Worm (Caenorhabditis elegans) whole organism, L4 larva: Measurements from ENCODE around the gene C51E3.10.
A peak's percentile ranks its signal among the peaks of the same experiment; 100 is the strongest.

Source experiments
- D1046.2 ChIP-seq: fragments of 200-800 bp; sonication (Bioruptor generic); IDR thresholded peaks from 2 replicates; pipeline ENCODE4 v1.3.6; 2022; ENCODE audit warnings: missing genetic modification characterization, missing compliant biosample characterization
- F10B5.3 ChIP-seq: sonication (generic microtip); optimal IDR thresholded peaks from 2 replicates; lab custom pipeline; 2016; ENCODE audit warnings: mild to moderate bottlenecking, missing genetic modification characterization, missing compliant biosample characterization
- F26F4.8 ChIP-seq: fragments of 200-800 bp; sonication (Bioruptor generic); conservative IDR thresholded peaks from 2 replicates; pipeline ENCODE4 v1.3.6; 2022; ENCODE audit warnings: missing genetic modification characterization, missing compliant biosample characterization
- F49E8.2 ChIP-seq: sonication (generic microtip); optimal IDR thresholded peaks from 2 replicates; lab custom pipeline; 2016; ENCODE audit warnings: missing compliant biosample characterization, mild to moderate bottlenecking, missing genetic modification characterization, borderline replicate concordance
- R02D3.7 ChIP-seq: fragments of 150-350 bp; sonication (generic microtip); optimal IDR thresholded peaks from 3 replicates; lab custom pipeline; 2014; ENCODE audit warnings: missing biosample characterization, missing genetic modification characterization
- T20F7.1 ChIP-seq: fragments of 200-800 bp; sonication (Bioruptor generic); optimal IDR thresholded peaks from 2 replicates; lab custom pipeline; 2018; ENCODE audit warnings: mild to moderate bottlenecking, missing genetic modification characterization, missing compliant biosample characterization
- Y75B8A.6 ChIP-seq: fragments of 200-800 bp; sonication (Bioruptor generic); IDR thresholded peaks from 2 replicates; pipeline ENCODE4 v1.3.6; 2022; ENCODE audit warnings: missing genetic modification reagents, missing genetic modification characterization, missing compliant biosample characterization
- ZK337.2 ChIP-seq: fragments of 200-800 bp; sonication (Bioruptor generic); IDR thresholded peaks from 2 replicates; pipeline ENCODE4 v1.3.6; 2022; ENCODE audit warnings: missing genetic modification reagents, missing genetic modification characterization, missing compliant biosample characterization
- ZK546.5 ChIP-seq, 2 experiments: sonication (generic microtip); optimal IDR thresholded peaks; 2 replicates each; lab custom pipeline; 2017; ENCODE audit warnings: missing biosample characterization in 2 of 2, missing genetic modification characterization in 2 of 2
- aha-1 ChIP-seq: fragments of 150-350 bp; peaks from one replicate; lab custom pipeline; 2014; ENCODE audit warnings: missing biosample characterization, missing genetic modification characterization
- aly-2 ChIP-seq: sonication (generic microtip); optimal IDR thresholded peaks from 2 replicates; lab custom pipeline; 2018; ENCODE audit warnings: missing biosample characterization, missing genetic modification characterization
- ama-1 ChIP-seq: fragments of 150-350 bp; optimal IDR thresholded peaks from 2 replicates; lab custom pipeline; 2014; ENCODE audit warnings: inconsistent platforms, mixed read lengths
- arid-1 ChIP-seq: fragments of 200-800 bp; sonication (Bioruptor generic); conservative IDR thresholded peaks from 2 replicates; pipeline ENCODE4 v1.3.6; 2022; ENCODE audit warnings: missing genetic modification reagents, missing genetic modification characterization, missing compliant biosample characterization
- attf-4 ChIP-seq: sonication (generic microtip); optimal IDR thresholded peaks from 3 replicates; lab custom pipeline; 2017; ENCODE audit warnings: missing biosample characterization, missing genetic modification characterization
- ceh-62 ChIP-seq: sonication (generic microtip); optimal IDR thresholded peaks from 2 replicates; lab custom pipeline; 2017; ENCODE audit warnings: missing biosample characterization, missing genetic modification characterization
- ctbp-1 ChIP-seq: fragments of 200-800 bp; sonication (Bioruptor generic); IDR thresholded peaks from 2 replicates; pipeline ENCODE4 v1.3.6; 2022; ENCODE audit warnings: missing genetic modification reagents, missing genetic modification characterization, missing compliant biosample characterization
- daf-12 ChIP-seq: fragments of 150-350 bp; optimal IDR thresholded peaks from 2 replicates; lab custom pipeline; 2014; ENCODE audit warnings: missing biosample characterization, missing genetic modification reagents, missing genetic modification characterization
- daf-16 ChIP-seq, 3 experiments: sonication (generic microtip); optimal IDR thresholded peaks; 2 replicates each; lab custom pipeline; 2016 to 2017; ENCODE audit warnings: missing genetic modification characterization in 3 of 3, missing genetic modification reagents in 3 of 3, mild to moderate bottlenecking in 2 of 3, missing compliant biosample characterization in 2 of 3, missing biosample characterization in 1 of 3, moderate library complexity in 1 of 3
- daf-19 ChIP-seq: fragments of 200-800 bp; sonication (Bioruptor generic); conservative IDR thresholded peaks from 2 replicates; pipeline ENCODE4 v1.3.6; 2022; ENCODE audit warnings: missing genetic modification characterization, missing compliant biosample characterization
- daf-8 ChIP-seq: fragments of 200-800 bp; sonication (Bioruptor generic); IDR thresholded peaks from 2 replicates; pipeline ENCODE4 v1.3.6; 2022; ENCODE audit warnings: missing genetic modification characterization, missing compliant biosample characterization
- dmd-9 ChIP-seq: fragments of 200-800 bp; sonication (Bioruptor generic); IDR thresholded peaks from 2 replicates; pipeline ENCODE4 v1.3.6; 2022; ENCODE audit warnings: missing genetic modification reagents, missing genetic modification characterization, missing compliant biosample characterization
- dpl-1 ChIP-seq: fragments of 150-350 bp; optimal IDR thresholded peaks from 2 replicates; lab custom pipeline; 2014; ENCODE audit warnings: missing biosample characterization, missing genetic modification reagents, missing genetic modification characterization
- duxl-1 ChIP-seq: sonication (generic microtip); optimal IDR thresholded peaks from 2 replicates; lab custom pipeline; 2016; ENCODE audit warnings: mild to moderate bottlenecking, missing genetic modification characterization, moderate library complexity, missing compliant biosample characterization; ENCODE audit not compliant: poor library complexity
- dve-1 ChIP-seq: sonication (generic microtip); optimal IDR thresholded peaks from 2 replicates; lab custom pipeline; 2017; ENCODE audit warnings: antibody characterized with exemption, mild to moderate bottlenecking, missing genetic modification characterization, missing compliant biosample characterization; ENCODE audit not compliant: insufficient read depth
- gei-8 ChIP-seq: fragments of 200-800 bp; sonication (Bioruptor generic); optimal IDR thresholded peaks from 2 replicates; lab custom pipeline; 2018; ENCODE audit warnings: mild to moderate bottlenecking, missing genetic modification characterization, missing compliant biosample characterization
- hif-1 ChIP-seq, 2 experiments: sonication (generic microtip); optimal IDR thresholded peaks; 2 replicates each; lab custom pipeline; 2016 to 2017; ENCODE audit warnings: missing compliant biosample characterization in 2 of 2, missing genetic modification characterization in 2 of 2, missing genetic modification reagents in 2 of 2, missing genotype in 2 of 2, mild to moderate bottlenecking in 1 of 2
- lin-15B ChIP-seq: fragments of 150-350 bp; sonication (generic microtip); optimal IDR thresholded peaks from 3 replicates; lab custom pipeline; 2014; ENCODE audit warnings: missing biosample characterization, missing genetic modification characterization
- lin-38 ChIP-seq: fragments of 200-800 bp; sonication (Bioruptor generic); IDR thresholded peaks from 2 replicates; pipeline ENCODE4 v1.3.6; 2022; ENCODE audit warnings: missing genetic modification reagents, missing genetic modification characterization, missing compliant biosample characterization
- lir-3 ChIP-seq: sonication (generic microtip); optimal IDR thresholded peaks from 2 replicates; lab custom pipeline; 2016; ENCODE audit warnings: mild to moderate bottlenecking, missing genetic modification characterization, missing compliant biosample characterization
- nhr-10 ChIP-seq: fragments of 150-350 bp; optimal IDR thresholded peaks from 2 replicates; lab custom pipeline; 2014; ENCODE audit warnings: missing biosample characterization, missing genetic modification characterization
- nhr-28 ChIP-seq: fragments of 150-350 bp; optimal IDR thresholded peaks from 2 replicates; lab custom pipeline; 2014; ENCODE audit warnings: missing biosample characterization, missing genetic modification characterization
- nhr-41 ChIP-seq: fragments of 200-800 bp; sonication (Bioruptor generic); IDR thresholded peaks from 2 replicates; pipeline ENCODE4 v1.3.6; 2022; ENCODE audit warnings: missing genetic modification reagents, missing genetic modification characterization, missing compliant biosample characterization
- nhr-6 ChIP-seq: fragments of 150-350 bp; optimal IDR thresholded peaks from 2 replicates; lab custom pipeline; 2014; ENCODE audit warnings: missing biosample characterization, missing genetic modification characterization
- nhr-77 ChIP-seq: fragments of 150-350 bp; optimal IDR thresholded peaks from 2 replicates; lab custom pipeline; 2014; ENCODE audit warnings: missing biosample characterization, missing genetic modification characterization
- pha-4 ChIP-seq, 2 experiments: fragments of 150-350 bp in 1 of 2; fragments of 200-800 bp in 1 of 2; sonication (Bioruptor generic) in 1 of 2; IDR thresholded peaks in 1 of 2; optimal IDR thresholded peaks in 1 of 2; 2 replicates each; pipeline versions ENCODE4 v1.3.6 to Lab custom; 2014 to 2022; ENCODE audit warnings: missing genetic modification characterization in 2 of 2, missing genetic modification reagents in 2 of 2, missing biosample characterization in 1 of 2, missing compliant biosample characterization in 1 of 2
- pqm-1 ChIP-seq: sonication (generic microtip); optimal IDR thresholded peaks from 2 replicates; lab custom pipeline; 2017; ENCODE audit warnings: missing biosample characterization, missing genetic modification characterization
- rbr-2 ChIP-seq: sonication (generic microtip); optimal IDR thresholded peaks from 2 replicates; lab custom pipeline; 2016; ENCODE audit warnings: missing genotype, missing genetic modification characterization, missing compliant biosample characterization
- set-16 ChIP-seq: fragments of 200-800 bp; sonication (Bioruptor generic); IDR thresholded peaks from 2 replicates; pipeline ENCODE4 v1.3.6; 2022; ENCODE audit warnings: missing genetic modification reagents, missing genetic modification characterization, missing compliant biosample characterization
- skn-1 ChIP-seq: fragments of 150-350 bp; optimal IDR thresholded peaks from 2 replicates; lab custom pipeline; 2014; ENCODE audit warnings: missing biosample characterization, missing genetic modification characterization
- snpc-1.2 ChIP-seq: fragments of 200-800 bp; sonication (Bioruptor generic); IDR thresholded peaks from 2 replicates; pipeline ENCODE4 v1.3.6; 2022; ENCODE audit warnings: missing genetic modification reagents, missing genetic modification characterization, missing compliant biosample characterization
- unc-62 ChIP-seq, 3 experiments: fragments of 150-350 bp in 1 of 3; sonication (generic microtip); optimal IDR thresholded peaks in 2 of 3; peaks in 1 of 3; 1 replicate in 1 of 3; 2 replicates in 2 of 3; lab custom pipeline; 2014 to 2017; ENCODE audit warnings: missing biosample characterization in 3 of 3, missing genetic modification characterization in 3 of 3, missing genetic modification reagents in 3 of 3, missing genotype in 1 of 3
- vab-7 ChIP-seq: fragments of 200-800 bp; sonication (Bioruptor generic); IDR thresholded peaks from 2 replicates; pipeline ENCODE4 v1.3.6; 2022; ENCODE audit warnings: missing genetic modification reagents, missing genetic modification characterization, missing compliant biosample characterization
- zfp-2 ChIP-seq: sonication (generic microtip); optimal IDR thresholded peaks from 2 replicates; lab custom pipeline; 2016; ENCODE audit warnings: mild to moderate bottlenecking, missing genetic modification characterization, missing compliant biosample characterization
- zip-11 ChIP-seq: fragments of 200-800 bp; sonication (Bioruptor generic); IDR thresholded peaks from 2 replicates; pipeline ENCODE4 v1.3.6; 2022; ENCODE audit warnings: missing genetic modification characterization, missing compliant biosample characterization

Gene C51E3.10

ce11 chrV:10183810-10184209 lies 22.9 kb upstream of the C51E3.10 start:
- no peak for TF ChIP-seq nhr-77
- TF ChIP-seq aha-1 (tag; lab: Kevin White, UChicago), result peak; percentile 66
- no peak for TF ChIP-seq ceh-62 (tag; lab: Kevin White, UChicago)
- no peak for TF ChIP-seq attf-4 (tag; lab: Kevin White, UChicago)
- TF ChIP-seq unc-62 (GFP tag; optimal IDR thresholded peaks at IDR 0.05 in 1 of 2; lab: Kevin White, UChicago), result peak in 1 of 2 experiments; percentile 77
- no peak for TF ChIP-seq unc-62 (tag; optimal IDR thresholded peaks at IDR 0.05; lab: Kevin White, UChicago)
- TF ChIP-seq hif-1 (tag; optimal IDR thresholded peaks at IDR 0.05; lab: Kevin White, UChicago), result no peak
- no peak for TF ChIP-seq T20F7.1 (GFP tag; lab: Kevin White, UChicago)
- TF ChIP-seq lin-15B (tag; lab: Kevin White, UChicago), result no peak

DNA sequence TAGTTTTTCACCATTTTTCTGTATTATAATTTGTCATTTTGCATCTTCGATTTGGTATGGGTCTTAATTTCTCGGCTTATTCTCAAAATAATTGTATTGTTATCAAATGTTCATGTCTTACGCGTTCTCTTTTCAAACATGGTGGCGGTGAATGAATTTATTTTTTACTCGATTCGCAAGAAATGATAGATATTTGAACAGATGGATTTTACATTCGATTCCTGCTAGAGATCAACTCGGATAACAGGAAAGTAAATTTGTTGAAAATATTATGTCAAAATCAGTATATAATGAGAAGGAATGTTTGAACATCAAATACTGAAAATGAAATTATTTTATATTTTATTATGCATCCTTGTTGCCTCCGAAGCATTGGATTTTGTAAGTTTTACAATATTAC lies 22.1 kb upstream of the C51E3.10 start, which contains the start of gene ZK856.4:
TSS of gene ZK856.4 (plus strand) at position 301 of the 400 bp plus-strand sequence.
- TF ChIP-seq daf-8 (GFP tag; lab: Robert Waterston, UW) (no peak), R02D3.7 (tag; lab: Kevin White, UChicago) (no peak), zfp-2 (tag; lab: Kevin White, UChicago) (no peak), dmd-9 (GFP tag; lab: Robert Waterston, UW) (no peak), pha-4 (GFP tag; IDR thresholded peaks at IDR 0.05; lab: Robert Waterston, UW) (no peak), pha-4 (tag; optimal IDR thresholded peaks at IDR 0.05; lab: Kevin White, UChicago) (no peak)

DNA sequence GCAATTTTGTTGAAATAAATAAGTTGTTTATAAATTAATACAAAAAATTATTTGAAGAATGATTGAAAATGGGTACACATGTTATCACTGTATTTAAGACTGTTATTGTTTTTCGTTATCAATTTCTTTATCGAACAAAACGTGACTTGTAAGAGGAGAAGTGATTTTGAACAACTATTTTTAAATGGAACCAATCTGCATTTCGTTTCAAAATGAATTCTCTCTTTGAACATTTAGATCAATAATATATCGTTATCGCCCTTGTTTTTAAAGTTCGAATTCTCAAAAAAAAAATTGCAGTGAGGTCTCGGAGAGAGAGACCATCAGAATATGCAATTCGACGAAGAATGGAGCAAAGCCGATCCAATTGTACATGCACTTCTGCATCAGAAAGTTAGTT lies 18.3 kb upstream of the C51E3.10 start, which contains the start of gene cul-5:
TSS of gene cul-5 (plus strand) at position 301 of the 400 bp plus-strand sequence.
- TF ChIP-seq F10B5.3 (tag; lab: Kevin White, UChicago), result no peak
- no peak for TF ChIP-seq F49E8.2
- TF ChIP-seq ZK337.2, result no peak
- TF ChIP-seq gei-8 (GFP tag; lab: Kevin White, UChicago), result no peak
- TF ChIP-seq nhr-28 (tag; lab: Kevin White, UChicago), result peak; percentile 27
- TF ChIP-seq zip-11 (GFP tag; lab: Robert Waterston, UW), result no peak
- peak; percentile 4 for TF ChIP-seq dve-1 (tag; lab: Kevin White, UChicago)
- peak in 1 of 2 experiments; percentile 74 for TF ChIP-seq hif-1 (tag; optimal IDR thresholded peaks at IDR 0.05; lab: Kevin White, UChicago)
- TF ChIP-seq F26F4.8, result no peak
- TF ChIP-seq R02D3.7 (tag; lab: Kevin White, UChicago), result no peak
- TF ChIP-seq lir-3 (tag; lab: Kevin White, UChicago), result no peak
- no peak for TF ChIP-seq zfp-2 (tag; lab: Kevin White, UChicago)
- TF ChIP-seq rbr-2 (tag; lab: Kevin White, UChicago), result no peak
- TF ChIP-seq daf-16 (GFP tag; optimal IDR thresholded peaks at IDR 0.05; lab: Kevin White, UChicago), result no peak
- peak; percentile 49 for TF ChIP-seq daf-16 (tag; optimal IDR thresholded peaks at IDR 0.05; lab: Kevin White, UChicago)

DNA sequence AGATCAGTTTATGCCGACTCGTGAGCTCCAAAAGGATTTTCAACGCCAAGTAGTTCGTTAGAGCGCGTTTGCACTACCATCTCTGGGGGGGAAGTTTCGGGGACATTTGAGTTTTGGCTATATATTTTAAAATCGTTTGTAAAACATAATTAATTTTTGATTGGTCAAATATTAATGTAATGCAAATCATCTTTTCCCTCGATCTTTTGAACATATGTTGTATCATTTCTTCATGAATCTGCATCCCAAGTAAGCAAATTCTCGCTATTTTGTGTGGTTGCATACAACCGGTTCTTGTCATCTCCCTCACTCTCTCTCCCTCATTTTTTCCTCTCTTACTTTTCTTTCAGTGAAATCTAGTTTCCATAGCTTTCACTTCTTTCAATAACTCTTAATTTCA lies 17.2 kb upstream of the C51E3.10 start:
- TF ChIP-seq snpc-1.2 (no peak), daf-19 (GFP tag; lab: Robert Waterston, UW) (no peak), ama-1 (lab: Kevin White, UChicago) (no peak), ZK546.5 (tag; optimal IDR thresholded peaks at IDR 0.05; lab: Kevin White, UChicago) (no peak), set-16 (GFP tag; lab: Robert Waterston, UW) (no peak), skn-1 (no peak), ctbp-1 (GFP tag; lab: Robert Waterston, UW) (0 out of 2 replicates have a peak, but pooled peaks have one; percentile 22), duxl-1 (tag; lab: Kevin White, UChicago) (no peak), nhr-10 (tag; lab: Kevin White, UChicago) (no peak), gei-8 (GFP tag; lab: Kevin White, UChicago) (no peak), dmd-9 (GFP tag; lab: Robert Waterston, UW) (no peak), ceh-62 (tag; lab: Kevin White, UChicago) (no peak), ZK337.2 (no peak), Y75B8A.6 (no peak), pqm-1 (tag; lab: Kevin White, UChicago) (no peak), T20F7.1 (GFP tag; lab: Kevin White, UChicago) (peak; percentile 51), aly-2 (tag; lab: Kevin White, UChicago) (no peak), vab-7 (GFP tag; lab: Robert Waterston, UW) (no peak), nhr-41 (GFP tag; lab: Robert Waterston, UW) (no peak), dpl-1 (GFP tag; lab: Kevin White, UChicago) (peak; percentile 27), daf-12 (tag; lab: Kevin White, UChicago) (no peak), F10B5.3 (tag; lab: Kevin White, UChicago) (no peak), arid-1 (GFP tag; lab: Robert Waterston, UW) (no peak), lin-38 (GFP tag; lab: Robert Waterston, UW) (peak; percentile 93), D1046.2 (GFP tag; lab: Robert Waterston, UW) (no peak), dve-1 (tag; lab: Kevin White, UChicago) (peak; percentile 60), nhr-6 (tag; lab: Kevin White, UChicago) (no peak)
